Fruit fly (Drosophila melanogaster) whole organism, pupa: ENCODE results near the gene CG6769.

Experiments
- CG10348 ChIP-seq: fragments of 200-800 bp; sonication (Bioruptor generic); IDR thresholded peaks from 2 replicates; pipeline ENCODE4 v1.3.6; 2022; ENCODE audit warnings: missing biosample characterization, missing genetic modification characterization
- CG12605 ChIP-seq: fragments of 200-800 bp; sonication (Bioruptor generic); IDR thresholded peaks from 2 replicates; pipeline ENCODE4 v1.3.6; 2022; ENCODE audit warnings: missing biosample characterization, missing genetic modification characterization
- CG13204 ChIP-seq: fragments of 200-800 bp; sonication (Bioruptor generic); optimal IDR thresholded peaks from 2 replicates; lab custom pipeline; 2018; ENCODE audit warnings: missing biosample characterization, mild to moderate bottlenecking, missing genetic modification characterization, moderate library complexity
- CG15710 ChIP-seq: fragments of 200-800 bp; sonication (Bioruptor generic); optimal IDR thresholded peaks from 2 replicates; lab custom pipeline; 2018; ENCODE audit warnings: missing biosample characterization, mild to moderate bottlenecking, missing genetic modification characterization, moderate library complexity
- CG32121 ChIP-seq: fragments of 200-800 bp; sonication (Bioruptor generic); IDR thresholded peaks from 2 replicates; pipeline ENCODE4 v1.3.6; 2022; ENCODE audit warnings: missing biosample characterization, missing genetic modification characterization
- CG34367 ChIP-seq: fragments of 200-800 bp; sonication (Bioruptor generic); optimal IDR thresholded peaks from 2 replicates; lab custom pipeline; 2018; ENCODE audit warnings: missing biosample characterization, mild to moderate bottlenecking, missing genetic modification characterization
- CG4496 ChIP-seq: fragments of 200-800 bp; sonication (Bioruptor generic); IDR thresholded peaks from 3 replicates; pipeline ENCODE4 v1.3.6; 2022; ENCODE audit warnings: missing biosample characterization, missing genetic modification characterization
- CG8159 ChIP-seq: fragments of 200-800 bp; sonication (Bioruptor generic); optimal IDR thresholded peaks from 3 replicates; lab custom pipeline; 2018; ENCODE audit warnings: missing biosample characterization, mild to moderate bottlenecking, missing genetic modification characterization, moderate library complexity
- CG8301 ChIP-seq: fragments of 200-800 bp; sonication (Bioruptor generic); optimal IDR thresholded peaks from 2 replicates; lab custom pipeline; 2018; ENCODE audit warnings: missing biosample characterization, mild to moderate bottlenecking, missing genetic modification characterization
- CG9948 ChIP-seq: fragments of 200-800 bp; sonication (Bioruptor generic); optimal IDR thresholded peaks from 2 replicates; lab custom pipeline; 2018; ENCODE audit warnings: missing biosample characterization, mild to moderate bottlenecking, missing genetic modification characterization, moderate library complexity
- D1 ChIP-seq: fragments of 200-800 bp; sonication (Bioruptor generic); optimal IDR thresholded peaks from 2 replicates; lab custom pipeline; 2018; ENCODE audit warnings: missing biosample characterization, mild to moderate bottlenecking, missing genetic modification characterization, moderate library complexity
- EcR ChIP-seq: fragments of 200-800 bp; sonication (Bioruptor generic); optimal IDR thresholded peaks from 3 replicates; lab custom pipeline; 2019; ENCODE audit warnings: missing biosample characterization, missing genetic modification characterization, mild to moderate bottlenecking, moderate library complexity, missing genetic modification reagents
- Ets98B ChIP-seq: fragments of 200-800 bp; sonication (Bioruptor generic); IDR thresholded peaks from 2 replicates; pipeline ENCODE4 v1.3.6; 2022; ENCODE audit warnings: missing biosample characterization, missing genetic modification characterization
- Pif1B ChIP-seq: fragments of 200-800 bp; sonication (Bioruptor generic); optimal IDR thresholded peaks from 3 replicates; lab custom pipeline; 2016; ENCODE audit warnings: missing biosample characterization, missing genetic modification characterization

DNA sequence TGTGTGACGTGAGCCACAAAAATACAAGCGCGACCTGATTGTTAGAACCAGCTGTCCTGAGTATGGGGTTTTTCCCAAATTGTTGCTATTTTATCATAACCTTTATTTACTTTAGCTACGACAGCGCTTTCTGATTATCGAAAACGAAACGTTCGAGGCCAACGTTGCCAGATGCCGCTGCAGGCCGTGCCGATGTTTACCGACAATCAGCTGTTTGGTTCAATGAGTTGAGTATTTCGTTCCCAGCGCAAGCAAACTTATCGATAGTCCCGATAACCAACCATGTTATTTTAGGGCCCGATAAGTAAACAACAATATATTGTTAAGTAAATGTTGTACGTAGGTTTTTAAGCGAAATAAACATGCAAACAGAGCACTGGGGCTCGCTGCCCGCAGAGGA, 10.6 kb upstream of the CG6769 start, which contains the start of the genes CG15814 and Spt7:
- no peak for TF ChIP-seq CG10348 (GFP tag; lab: Robert Waterston, UW)
- no peak for TF ChIP-seq CG34367
- no peak for TF ChIP-seq CG9948 (tag; lab: Kevin White, UChicago)
- no peak for TF ChIP-seq CG13204 (GFP tag; lab: Kevin White, UChicago)
- TF ChIP-seq CG15710 (tag; lab: Kevin White, UChicago), result no peak
- TF ChIP-seq CG8159 (tag; lab: Kevin White, UChicago), result no peak
- no peak for TF ChIP-seq D1 (tag; lab: Kevin White, UChicago)
- TF ChIP-seq CG4496 (GFP tag; lab: Robert Waterston, UW), result peak; percentile 28; the same call in 1 of the 3 replicates
- TF ChIP-seq EcR (GFP tag; lab: Kevin White, UChicago), result peak; percentile 7
- TF ChIP-seq CG12605 (GFP tag; lab: Robert Waterston, UW), result no peak
- TF ChIP-seq Pif1B (GFP tag; lab: Kevin White, UChicago), result no peak
- TF ChIP-seq Ets98B (GFP tag; lab: Robert Waterston, UW), result no peak
- TF ChIP-seq CG32121 (GFP tag; lab: Robert Waterston, UW), result no peak
- TF ChIP-seq CG8301 (tag; lab: Kevin White, UChicago), result no peak
